Fruit fly (Drosophila melanogaster): ENCODE data around the gene Nepl7.
A peak's percentile ranks its signal among the peaks of the same experiment; 100 is the strongest.

DNA sequence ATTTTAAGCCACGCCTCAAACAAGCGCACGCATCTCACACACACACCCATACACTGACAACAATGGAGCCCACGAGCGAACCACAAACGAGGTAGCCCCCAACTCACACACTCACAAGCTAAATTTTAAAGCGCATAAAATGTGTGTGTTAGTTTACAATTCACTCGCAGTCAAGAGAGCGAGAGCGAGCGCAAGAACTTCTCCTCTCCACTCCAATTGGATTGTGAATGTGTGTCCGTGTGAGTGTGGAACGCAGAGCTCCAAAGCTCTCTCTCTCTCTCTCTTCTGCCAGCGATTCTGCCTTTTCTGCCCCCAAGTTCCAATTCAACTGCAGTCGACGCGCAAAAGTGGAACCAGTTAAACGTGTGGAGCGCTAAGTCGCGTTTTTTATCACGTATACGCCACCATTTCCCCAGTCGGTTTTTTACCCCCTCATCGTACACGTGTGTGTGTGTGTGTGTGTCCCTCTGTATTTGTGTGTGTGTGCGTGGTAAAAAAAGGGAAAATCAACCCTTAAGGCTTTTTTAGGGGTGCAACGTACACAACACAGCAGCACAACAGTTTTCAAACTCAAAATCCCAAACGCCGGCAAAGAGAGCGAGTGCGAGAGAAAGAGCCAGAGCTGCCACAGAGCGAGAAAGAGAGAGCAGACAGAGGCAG, 51.4 kb downstream of the Nepl7 start:
- no peak for TF ChIP-seq Mnt (GFP tag; optimal IDR thresholded peaks at IDR 0.05)
- peak; percentile 1 for TF ChIP-seq CG12768 (GFP tag; optimal IDR thresholded peaks at IDR 0.05)
- TF ChIP-seq CG7045 (GFP tag; optimal IDR thresholded peaks at IDR 0.05), result no peak
- peak; percentile 96 for TF ChIP-seq pad (GFP tag; optimal IDR thresholded peaks at IDR 0.05)
- no peak for TF ChIP-seq toe (GFP tag; optimal IDR thresholded peaks at IDR 0.05)
- no peak for TF ChIP-seq CG14711 (tag; optimal IDR thresholded peaks at IDR 0.05)
- no peak for TF ChIP-seq CG7101 (tag; optimal IDR thresholded peaks at IDR 0.05)
